Fruit fly (Drosophila melanogaster) whole organism, pupa: Measurements from ENCODE around the gene Aos1.

ENCODE experiments used
- CG10348 ChIP-seq: fragments of 200-800 bp; sonication (Bioruptor generic); IDR thresholded peaks from 2 replicates; pipeline ENCODE4 v1.3.6; 2022; ENCODE audit warnings: missing biosample characterization, missing genetic modification characterization
- CG13204 ChIP-seq: fragments of 200-800 bp; sonication (Bioruptor generic); optimal IDR thresholded peaks from 2 replicates; lab custom pipeline; 2018; ENCODE audit warnings: missing biosample characterization, mild to moderate bottlenecking, missing genetic modification characterization, moderate library complexity
- CG15710 ChIP-seq: fragments of 200-800 bp; sonication (Bioruptor generic); optimal IDR thresholded peaks from 2 replicates; lab custom pipeline; 2018; ENCODE audit warnings: missing biosample characterization, mild to moderate bottlenecking, missing genetic modification characterization, moderate library complexity
- CG32121 ChIP-seq: fragments of 200-800 bp; sonication (Bioruptor generic); IDR thresholded peaks from 2 replicates; pipeline ENCODE4 v1.3.6; 2022; ENCODE audit warnings: missing biosample characterization, missing genetic modification characterization
- CG34367 ChIP-seq: fragments of 200-800 bp; sonication (Bioruptor generic); optimal IDR thresholded peaks from 2 replicates; lab custom pipeline; 2018; ENCODE audit warnings: missing biosample characterization, mild to moderate bottlenecking, missing genetic modification characterization
- CG8301 ChIP-seq: fragments of 200-800 bp; sonication (Bioruptor generic); optimal IDR thresholded peaks from 2 replicates; lab custom pipeline; 2018; ENCODE audit warnings: missing biosample characterization, mild to moderate bottlenecking, missing genetic modification characterization
- CG9948 ChIP-seq: fragments of 200-800 bp; sonication (Bioruptor generic); optimal IDR thresholded peaks from 2 replicates; lab custom pipeline; 2018; ENCODE audit warnings: missing biosample characterization, mild to moderate bottlenecking, missing genetic modification characterization, moderate library complexity
- D1 ChIP-seq: fragments of 200-800 bp; sonication (Bioruptor generic); optimal IDR thresholded peaks from 2 replicates; lab custom pipeline; 2018; ENCODE audit warnings: missing biosample characterization, mild to moderate bottlenecking, missing genetic modification characterization, moderate library complexity
- Ets98B ChIP-seq: fragments of 200-800 bp; sonication (Bioruptor generic); IDR thresholded peaks from 2 replicates; pipeline ENCODE4 v1.3.6; 2022; ENCODE audit warnings: missing biosample characterization, missing genetic modification characterization
- Pif1B ChIP-seq: fragments of 200-800 bp; sonication (Bioruptor generic); optimal IDR thresholded peaks from 3 replicates; lab custom pipeline; 2016; ENCODE audit warnings: missing biosample characterization, missing genetic modification characterization
- Snoo ChIP-seq: fragments of 200-800 bp; sonication (Bioruptor generic); optimal IDR thresholded peaks from 3 replicates; lab custom pipeline; 2017; ENCODE audit warnings: missing biosample characterization, mild to moderate bottlenecking, missing genetic modification characterization, inconsistent platforms
- fd96Ca ChIP-seq: fragments of 200-800 bp; sonication (Bioruptor generic); IDR thresholded peaks from 3 replicates; pipeline ENCODE4 v1.3.6; 2022; ENCODE audit warnings: missing biosample characterization, missing genetic modification characterization
- gl ChIP-seq: fragments of 200-800 bp; sonication (Bioruptor generic); optimal IDR thresholded peaks from 2 replicates; lab custom pipeline; 2018; ENCODE audit warnings: missing biosample characterization, mild to moderate bottlenecking, missing genetic modification characterization

DNA sequence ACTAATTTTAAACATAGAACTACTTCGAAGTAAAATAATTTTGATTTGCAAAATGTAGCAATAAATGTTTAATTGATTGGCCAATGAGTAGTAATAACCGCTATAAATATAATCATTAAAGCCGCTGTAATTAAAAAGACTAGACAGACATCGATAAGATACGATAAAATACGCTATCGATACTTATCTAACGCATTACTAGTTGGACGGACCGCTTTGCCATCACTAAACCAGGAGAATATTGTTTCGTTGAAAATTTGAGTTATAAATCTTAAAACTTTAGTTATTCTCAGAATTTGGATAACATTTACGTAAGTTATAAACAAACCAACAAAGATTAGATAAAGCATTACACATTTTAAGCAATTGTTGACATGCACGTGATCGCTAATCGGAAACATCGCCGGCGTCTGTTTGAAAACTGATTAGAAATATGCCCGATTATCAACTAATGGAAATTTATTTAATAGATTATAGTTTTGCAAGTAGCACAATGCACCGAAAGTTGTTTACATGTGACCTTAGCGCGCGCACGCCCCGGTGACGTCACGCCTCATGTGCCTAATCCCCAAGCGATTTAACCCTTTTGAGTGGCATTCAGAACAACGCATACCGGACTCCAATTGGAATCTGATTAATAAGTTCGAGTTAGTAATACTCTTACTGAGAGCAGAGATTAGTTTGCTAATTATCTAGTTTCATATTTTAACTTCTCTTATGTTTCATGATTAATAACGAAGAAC is 6.0 kb upstream of the Aos1 start, which contains the start of gene Desat1:
- TF ChIP-seq CG32121 (no peak), Snoo (tag; lab: Kevin White, UChicago) (no peak), gl (no peak), CG9948 (tag; lab: Kevin White, UChicago) (no peak), CG13204 (GFP tag; lab: Kevin White, UChicago) (no peak), Ets98B (GFP tag; lab: Robert Waterston, UW) (no peak), D1 (tag; lab: Kevin White, UChicago) (no peak), Pif1B (GFP tag; lab: Kevin White, UChicago) (no peak), CG8301 (tag; lab: Kevin White, UChicago) (no peak), CG15710 (tag; lab: Kevin White, UChicago) (no peak), fd96Ca (GFP tag; lab: Robert Waterston, UW) (no peak), CG10348 (GFP tag; lab: Robert Waterston, UW) (no peak), CG34367 (tag; lab: Kevin White, UChicago) (no peak)
